Fruit fly (Drosophila melanogaster) whole organism, embryonic: ENCODE results near the gene CG9886.

Experiments
- ATbp ChIP-seq: fragments of 200-800 bp; sonication (Bioruptor generic); optimal IDR thresholded peaks from 2 replicates; lab custom pipeline; 2017; ENCODE audit warnings: missing biosample characterization, mild to moderate bottlenecking, missing genetic modification characterization, missing genetic modification reagents
- BEAF-32 ChIP-seq: fragments of 200-800 bp; sonication (Bioruptor generic); optimal IDR thresholded peaks from 3 replicates; lab custom pipeline; 2017; ENCODE audit warnings: missing biosample characterization, missing genetic modification characterization, mild to moderate bottlenecking, moderate library complexity, missing genetic modification reagents
- CG12104 ChIP-seq: fragments of 200-800 bp; sonication (Bioruptor generic); optimal IDR thresholded peaks from 3 replicates; lab custom pipeline; 2016; ENCODE audit warnings: missing biosample characterization, missing genetic modification characterization
- CG12219 ChIP-seq: fragments of 200-800 bp; sonication (Bioruptor generic); optimal IDR thresholded peaks from 3 replicates; lab custom pipeline; 2018; ENCODE audit warnings: missing biosample characterization, mild to moderate bottlenecking, missing genetic modification characterization
- CG17328 ChIP-seq: fragments of 200-800 bp; sonication (Bioruptor generic); IDR thresholded peaks from 2 replicates; pipeline ENCODE4 v1.3.6; 2022; ENCODE audit warnings: missing biosample characterization, missing genetic modification characterization
- CG17361 ChIP-seq: fragments of 200-800 bp; sonication (Bioruptor generic); IDR thresholded peaks from 3 replicates; pipeline ENCODE4 v1.3.6; 2022; ENCODE audit warnings: missing biosample characterization, missing genetic modification characterization
- CG2678 ChIP-seq: fragments of 200-800 bp; sonication (Bioruptor generic); optimal IDR thresholded peaks from 3 replicates; lab custom pipeline; 2019; ENCODE audit warnings: missing biosample characterization, mild to moderate bottlenecking, missing genetic modification characterization, moderate library complexity
- CG32772 ChIP-seq: fragments of 200-800 bp; sonication (Bioruptor generic); IDR thresholded peaks from 2 replicates; pipeline ENCODE4 v1.3.6; 2022; ENCODE audit warnings: missing biosample characterization, missing genetic modification characterization
- CG34376 ChIP-seq: fragments of 200-800 bp; sonication (Bioruptor generic); optimal IDR thresholded peaks from 2 replicates; lab custom pipeline; 2018; ENCODE audit warnings: missing biosample characterization, mild to moderate bottlenecking, missing genetic modification characterization
- CG4328 ChIP-seq: fragments of 200-800 bp; sonication (Bioruptor generic); optimal IDR thresholded peaks from 3 replicates; lab custom pipeline; 2017; ENCODE audit warnings: missing biosample characterization, missing genetic modification reagents, missing genetic modification characterization
- CG4854 ChIP-seq: fragments of 200-800 bp; sonication (Bioruptor generic); optimal IDR thresholded peaks from 2 replicates; lab custom pipeline; 2016; ENCODE audit warnings: missing biosample characterization, missing genetic modification characterization, inconsistent platforms
- CG6683 ChIP-seq: fragments of 200-800 bp; sonication (Bioruptor generic); optimal IDR thresholded peaks from 2 replicates; lab custom pipeline; 2017; ENCODE audit warnings: missing biosample characterization, mild to moderate bottlenecking, missing genetic modification characterization, missing genetic modification reagents
- CG8359 ChIP-seq: fragments of 200-800 bp; sonication (Bioruptor generic); optimal IDR thresholded peaks from 2 replicates; lab custom pipeline; 2017; ENCODE audit warnings: missing biosample characterization, mild to moderate bottlenecking, missing genetic modification characterization, borderline replicate concordance
- CG8765 ChIP-seq: fragments of 200-800 bp; sonication (Bioruptor generic); IDR thresholded peaks from 2 replicates; pipeline ENCODE4 v1.3.6; 2022; ENCODE audit warnings: missing biosample characterization, missing genetic modification characterization
- CG9609 ChIP-seq: fragments of 200-800 bp; sonication (Bioruptor generic); optimal IDR thresholded peaks from 3 replicates; lab custom pipeline; 2016; ENCODE audit warnings: missing biosample characterization, missing genetic modification characterization
- CG9797 ChIP-seq: fragments of 200-800 bp; sonication (Bioruptor generic); optimal IDR thresholded peaks from 3 replicates; lab custom pipeline; 2018; ENCODE audit warnings: missing biosample characterization, mild to moderate bottlenecking, missing genetic modification characterization
- CG9817 ChIP-seq: fragments of 200-800 bp; sonication (Bioruptor generic); optimal IDR thresholded peaks from 2 replicates; lab custom pipeline; 2018; ENCODE audit warnings: missing biosample characterization, mild to moderate bottlenecking, missing genetic modification characterization, moderate library complexity
- Elba2 ChIP-seq: fragments of 200-800 bp; sonication (Bioruptor generic); optimal IDR thresholded peaks from 3 replicates; lab custom pipeline; 2016; ENCODE audit warnings: missing biosample characterization, missing genetic modification characterization
- Ets65A ChIP-seq: fragments of 200-800 bp; sonication (Bioruptor generic); peaks from one replicate; lab custom pipeline; 2016; ENCODE audit warnings: missing biosample characterization, missing genetic modification characterization
- Fer2 ChIP-seq: fragments of 200-800 bp; sonication (Bioruptor generic); optimal IDR thresholded peaks from 2 replicates; lab custom pipeline; 2018; ENCODE audit warnings: missing biosample characterization, mild to moderate bottlenecking, missing genetic modification characterization, moderate library complexity
- Fer3 ChIP-seq: fragments of 200-800 bp; sonication (Bioruptor generic); optimal IDR thresholded peaks from 2 replicates; lab custom pipeline; 2018; ENCODE audit warnings: missing biosample characterization, mild to moderate bottlenecking, missing genetic modification characterization, moderate library complexity
- HLH54F ChIP-seq: fragments of 200-800 bp; sonication (Bioruptor generic); optimal IDR thresholded peaks from 3 replicates; lab custom pipeline; 2016; ENCODE audit warnings: missing biosample characterization, missing genetic modification characterization
- MBD-R2 ChIP-seq: fragments of 200-800 bp; sonication (Bioruptor generic); IDR thresholded peaks from 2 replicates; pipeline ENCODE4 v1.3.6; 2022; ENCODE audit warnings: missing biosample characterization, missing genetic modification characterization
- Med ChIP-seq: fragments of 200-800 bp; sonication (Bioruptor generic); peaks from one replicate; lab custom pipeline; 2016; ENCODE audit warnings: missing biosample characterization, missing genetic modification characterization, mild to moderate bottlenecking, inconsistent platforms, moderate library complexity
- PHDP ChIP-seq: fragments of 200-800 bp; sonication (Bioruptor generic); optimal IDR thresholded peaks from 3 replicates; lab custom pipeline; 2018; ENCODE audit warnings: missing biosample characterization, mild to moderate bottlenecking, missing genetic modification characterization, moderate library complexity
- Sox100B ChIP-seq: fragments of 200-800 bp; sonication (Bioruptor generic); optimal IDR thresholded peaks from 3 replicates; lab custom pipeline; 2018; ENCODE audit warnings: missing biosample characterization, mild to moderate bottlenecking, missing genetic modification characterization
- YL-1 ChIP-seq: fragments of 200-800 bp; sonication (Bioruptor generic); optimal IDR thresholded peaks from 3 replicates; lab custom pipeline; 2017; ENCODE audit warnings: missing biosample characterization, mild to moderate bottlenecking, missing genetic modification characterization
- aop ChIP-seq: fragments of 200-800 bp; sonication (Bioruptor generic); IDR thresholded peaks from 2 replicates; pipeline ENCODE4 v1.3.6; 2022; ENCODE audit warnings: missing biosample characterization, missing genetic modification characterization
- bbx ChIP-seq: fragments of 200-800 bp; sonication (Bioruptor generic); IDR thresholded peaks from 2 replicates; pipeline ENCODE4 v1.3.6; 2022; ENCODE audit warnings: missing biosample characterization, missing genetic modification characterization; ENCODE audit not compliant: partially characterized antibody
- bcd ChIP-seq: fragments of 200-800 bp; sonication (Bioruptor generic); optimal IDR thresholded peaks from 2 replicates; lab custom pipeline; 2017; ENCODE audit warnings: missing biosample characterization, mild to moderate bottlenecking, missing genetic modification characterization
- bigmax ChIP-seq: fragments of 200-800 bp; sonication (Bioruptor generic); optimal IDR thresholded peaks from 2 replicates; lab custom pipeline; 2018; ENCODE audit warnings: missing biosample characterization, mild to moderate bottlenecking, missing genetic modification characterization
- cas ChIP-seq: fragments of 200-800 bp; sonication (Bioruptor generic); IDR thresholded peaks from 2 replicates; pipeline ENCODE4 v1.3.6; 2022; ENCODE audit warnings: missing biosample characterization, missing genetic modification characterization
- cato ChIP-seq: fragments of 200-800 bp; sonication (Bioruptor generic); optimal IDR thresholded peaks from 2 replicates; lab custom pipeline; 2016; ENCODE audit warnings: missing biosample characterization, missing genetic modification characterization, borderline replicate concordance
- caup ChIP-seq: fragments of 200-800 bp; sonication (Bioruptor generic); optimal IDR thresholded peaks from 3 replicates; lab custom pipeline; 2017; ENCODE audit warnings: missing biosample characterization, mild to moderate bottlenecking, missing genetic modification characterization, moderate library complexity; ENCODE audit not compliant: severe bottlenecking
- croc ChIP-seq: fragments of 200-800 bp; sonication (Bioruptor generic); conservative IDR thresholded peaks from 3 replicates; pipeline ENCODE4 v1.3.6; 2022; ENCODE audit warnings: missing biosample characterization, missing genetic modification characterization
- cwo ChIP-seq: fragments of 200-800 bp; sonication (Bioruptor generic); optimal IDR thresholded peaks from 3 replicates; lab custom pipeline; 2017; ENCODE audit warnings: missing biosample characterization, missing genetic modification characterization, mild to moderate bottlenecking, moderate library complexity, missing genetic modification reagents
- dysf ChIP-seq: fragments of 200-800 bp; sonication (Bioruptor generic); IDR thresholded peaks from 3 replicates; pipeline ENCODE4 v1.3.6; 2022; ENCODE audit warnings: missing biosample characterization, missing genetic modification characterization
- hkb ChIP-seq, 2 experiments: fragments of 200-800 bp in 1 of 2; fragments of >200 bp in 1 of 2; sonication (Bioruptor generic) in 1 of 2; IDR thresholded peaks in 1 of 2; optimal IDR thresholded peaks in 1 of 2; 2 replicates each; pipeline versions ENCODE4 v1.3.6 to Lab custom; 2017 to 2022; ENCODE audit warnings: missing biosample characterization in 1 of 2, missing genetic modification characterization in 1 of 2
- insv ChIP-seq, 2 experiments: fragments of 200-800 bp; sonication (Bioruptor generic); optimal IDR thresholded peaks; 3 replicates each; lab custom pipeline; 2016 to 2018; ENCODE audit warnings: missing biosample characterization in 2 of 2, missing genetic modification characterization in 2 of 2
- kni ChIP-seq: fragments of 200-800 bp; sonication (Bioruptor generic); optimal IDR thresholded peaks from 3 replicates; lab custom pipeline; 2017; ENCODE audit warnings: mild to moderate bottlenecking, missing biosample characterization, missing genetic modification reagents, missing genetic modification characterization
- lilli ChIP-seq: fragments of 200-800 bp; sonication (Bioruptor generic); optimal IDR thresholded peaks from 3 replicates; lab custom pipeline; 2016; ENCODE audit warnings: missing biosample characterization, missing genetic modification characterization
- nom ChIP-seq: fragments of 200-800 bp; sonication (Bioruptor generic); optimal IDR thresholded peaks from 2 replicates; lab custom pipeline; 2017; ENCODE audit warnings: missing biosample characterization, missing genetic modification characterization, mild to moderate bottlenecking, moderate library complexity, missing genetic modification reagents
- onecut ChIP-seq: fragments of 200-800 bp; sonication (Bioruptor generic); IDR thresholded peaks from 2 replicates; pipeline ENCODE4 v1.3.6; 2022; ENCODE audit warnings: missing biosample characterization, missing genetic modification characterization
- pros ChIP-seq: fragments of 200-800 bp; sonication (Bioruptor generic); optimal IDR thresholded peaks from 3 replicates; lab custom pipeline; 2019; ENCODE audit warnings: missing biosample characterization, mild to moderate bottlenecking, missing genetic modification characterization, moderate library complexity
- sens ChIP-seq: fragments of 200-800 bp; sonication (Bioruptor generic); peaks from one replicate; lab custom pipeline; 2016; ENCODE audit warnings: missing biosample characterization, missing genetic modification characterization
- sima ChIP-seq: fragments of 200-800 bp; sonication (Bioruptor generic); optimal IDR thresholded peaks from 2 replicates; lab custom pipeline; 2016; ENCODE audit warnings: missing biosample characterization, missing genetic modification characterization
- slp2 ChIP-seq: fragments of 200-800 bp; sonication (Bioruptor generic); optimal IDR thresholded peaks from 2 replicates; lab custom pipeline; 2016; ENCODE audit warnings: missing biosample characterization, missing genetic modification characterization
- tio ChIP-seq: fragments of 200-800 bp; sonication (Bioruptor generic); optimal IDR thresholded peaks from 2 replicates; lab custom pipeline; 2017; ENCODE audit warnings: missing biosample characterization, missing genetic modification characterization, inconsistent platforms
- tx ChIP-seq: fragments of 200-800 bp; sonication (Bioruptor generic); optimal IDR thresholded peaks from 2 replicates; lab custom pipeline; 2016; ENCODE audit warnings: missing biosample characterization, missing genetic modification characterization
- z ChIP-seq: fragments of 200-800 bp; sonication (Bioruptor generic); IDR thresholded peaks from 3 replicates; pipeline ENCODE4 v1.3.6; 2022; ENCODE audit warnings: missing biosample characterization, missing genetic modification characterization

Gene CG9886

DNA sequence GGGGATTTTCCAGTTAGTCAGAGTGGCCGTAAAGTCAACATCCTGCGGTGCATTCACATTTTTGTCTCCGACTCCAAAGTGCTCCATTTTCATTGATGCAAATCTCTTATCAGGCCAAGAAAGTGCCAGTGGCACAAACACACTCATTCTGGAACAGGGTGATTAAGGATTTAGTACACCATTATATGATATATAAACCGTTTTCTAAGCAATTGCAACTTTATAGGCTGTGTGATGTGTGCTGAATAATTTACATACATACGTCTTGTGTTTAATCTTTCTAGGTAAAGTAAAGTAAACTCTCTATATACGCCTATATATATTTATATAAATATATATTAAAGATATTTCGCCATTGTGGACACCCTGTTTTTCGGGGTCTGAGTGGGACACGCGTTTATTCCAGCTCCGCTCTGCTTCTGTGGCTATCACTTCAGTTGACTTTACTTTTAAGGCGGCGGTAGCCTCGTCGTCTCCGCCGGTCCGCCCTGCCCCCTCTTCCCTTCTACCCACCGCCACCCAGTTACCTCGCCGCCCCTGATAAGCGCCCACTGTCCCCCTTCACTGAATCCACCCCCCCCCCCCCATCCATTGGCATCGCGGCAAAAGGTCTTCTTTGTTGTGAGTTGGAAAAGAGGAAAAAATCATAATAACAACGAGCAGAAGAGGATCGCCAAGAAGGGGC, 12.3 kb downstream of the CG9886 start (continued):
- TF ChIP-seq nom (GFP tag; lab: Kevin White, UChicago), result peak; percentile 33
- TF ChIP-seq Sox100B (GFP tag; lab: Kevin White, UChicago), result no peak
- no peak for TF ChIP-seq CG17328
- TF ChIP-seq Elba2 (GFP tag; lab: Kevin White, UChicago), result no peak
- TF ChIP-seq CG9609 (GFP tag; lab: Kevin White, UChicago), result no peak
- TF ChIP-seq croc (GFP tag; lab: Robert Waterston, UW), result no peak
- no peak for TF ChIP-seq HLH54F (GFP tag; lab: Kevin White, UChicago)
- TF ChIP-seq ATbp, result no peak
- no peak for TF ChIP-seq caup (GFP tag; lab: Kevin White, UChicago)
- no peak for TF ChIP-seq slp2
- no peak for TF ChIP-seq CG12104 (GFP tag; lab: Kevin White, UChicago)
- TF ChIP-seq CG17361 (GFP tag; lab: Robert Waterston, UW), result no peak
- no peak for TF ChIP-seq cato
- no peak for TF ChIP-seq hkb (optimal IDR thresholded peaks at IDR 0.05; lab: Kevin White, UChicago)
- no peak for TF ChIP-seq hkb (GFP tag; IDR thresholded peaks at IDR 0.05; lab: Robert Waterston, UW)
- TF ChIP-seq sima (GFP tag; lab: Kevin White, UChicago), result no peak
- peak; percentile 54 for TF ChIP-seq sens
- TF ChIP-seq CG4328 (GFP tag; lab: Kevin White, UChicago), result no peak
- no peak for TF ChIP-seq aop (GFP tag; lab: Robert Waterston, UW)
- no peak for TF ChIP-seq bcd (GFP tag; lab: Kevin White, UChicago)
- TF ChIP-seq insv (GFP tag; optimal IDR thresholded peaks at IDR 0.05; lab: Kevin White, UChicago), result no peak
- no peak for TF ChIP-seq bbx
- no peak for TF ChIP-seq CG2678
- no peak for TF ChIP-seq tio (GFP tag; lab: Kevin White, UChicago)
- TF ChIP-seq bigmax, result no peak
- no peak for TF ChIP-seq onecut
- peak; percentile 12 for TF ChIP-seq PHDP (tag; lab: Kevin White, UChicago)
- TF ChIP-seq CG6683, result no peak
- no peak for TF ChIP-seq dysf
- no peak for TF ChIP-seq cwo
- no peak for TF ChIP-seq CG4854 (GFP tag; lab: Kevin White, UChicago)
- no peak for TF ChIP-seq cas (GFP tag; lab: Robert Waterston, UW)
- TF ChIP-seq tx (GFP tag; lab: Kevin White, UChicago), result no peak
- TF ChIP-seq pros (GFP tag; lab: Kevin White, UChicago), result no peak
- no peak for TF ChIP-seq Med (GFP tag; lab: Kevin White, UChicago)
- peak; percentile 39 for TF ChIP-seq Ets65A (GFP tag; lab: Kevin White, UChicago)

DNA sequence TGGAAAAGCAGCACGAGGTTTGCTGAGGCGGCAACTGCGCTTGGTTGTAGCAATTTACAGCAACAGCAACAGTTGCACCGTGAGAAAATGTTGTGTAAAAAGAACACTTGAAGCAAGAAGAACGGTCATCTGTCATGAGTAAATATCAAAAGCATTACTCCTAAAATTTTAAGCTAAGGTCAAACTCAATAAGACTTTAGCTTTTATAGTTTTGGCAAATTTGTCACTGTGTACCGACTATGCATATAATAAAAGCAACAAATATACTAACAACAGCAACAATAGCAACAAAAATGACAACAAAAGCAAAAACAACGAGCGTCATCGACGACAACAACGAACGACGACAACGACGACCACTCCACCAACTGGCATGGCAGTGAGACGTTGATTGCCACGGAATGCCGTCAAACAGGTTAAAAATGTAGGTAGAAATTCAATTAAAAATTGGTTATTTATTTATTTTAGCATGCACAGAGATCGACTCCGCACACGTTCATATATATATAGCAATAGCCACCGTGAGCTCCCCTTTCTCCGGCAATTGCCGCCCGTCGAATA, 12.9 kb downstream of the CG9886 start:
- TF ChIP-seq CG32772 (GFP tag; lab: Robert Waterston, UW) (peak; percentile 85), Fer2 (peak; percentile 24), bigmax (no peak), CG9817 (tag; lab: Kevin White, UChicago) (peak; percentile 82), hkb (optimal IDR thresholded peaks at IDR 0.05; lab: Kevin White, UChicago) (no peak), hkb (GFP tag; IDR thresholded peaks at IDR 0.05; lab: Robert Waterston, UW) (peak; percentile 91), YL-1 (GFP tag; lab: Kevin White, UChicago) (peak; percentile 26), CG8359 (GFP tag; lab: Kevin White, UChicago) (peak; percentile 34), CG12219 (GFP tag; lab: Kevin White, UChicago) (peak; percentile 86), CG9797 (GFP tag; lab: Kevin White, UChicago) (no peak), BEAF-32 (no peak), CG8765 (GFP tag; lab: Robert Waterston, UW) (no peak), MBD-R2 (GFP tag; lab: Robert Waterston, UW) (peak; percentile 47; the same call in 1 of the 2 replicates), Fer3 (tag; lab: Kevin White, UChicago) (peak; percentile 59), CG34376 (GFP tag; lab: Kevin White, UChicago) (no peak), lilli (GFP tag; lab: Kevin White, UChicago) (peak; percentile 73), kni (peak; percentile 31), z (GFP tag; lab: Robert Waterston, UW) (no peak)
